Worm (Caenorhabditis elegans): ENCODE results near the gene tbx-35.

The tbx-35 gene

DNA sequence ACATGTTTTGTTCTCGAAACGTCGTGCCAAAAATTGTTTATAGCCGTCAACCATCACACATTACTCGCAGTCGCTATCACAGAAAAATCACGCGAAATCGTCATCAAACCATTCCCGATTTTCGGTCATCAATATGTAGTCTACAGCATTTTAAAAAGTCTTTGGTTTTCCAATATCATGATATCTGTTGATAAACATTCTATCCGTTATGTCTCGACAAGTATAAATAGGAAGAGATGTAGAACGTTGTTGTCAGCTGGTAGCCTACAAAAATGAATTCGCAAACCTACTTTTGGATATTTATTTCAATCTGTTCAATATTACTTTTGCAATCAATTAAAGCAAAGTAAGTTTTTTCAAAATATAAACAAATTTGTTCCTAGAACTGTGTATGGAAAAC is 28.8 kb downstream of the tbx-35 start, which contains the start of gene F12A10.1:
Gene F12A10.1 (plus strand): TSS at position 166 of the 400 bp plus-strand sequence.
- TF ChIP-seq sem-2 (GFP tag; optimal IDR thresholded peaks at IDR 0.05) (no peak), cnd-1 (tag; optimal IDR thresholded peaks at IDR 0.05) (no peak), snpc-4 (tag; optimal IDR thresholded peaks at IDR 0.05) (no peak), hlh-1 (tag; optimal IDR thresholded peaks at IDR 0.05) (no peak), unc-62 (GFP tag; optimal IDR thresholded peaks at IDR 0.05) (no peak), unc-120 (tag; optimal IDR thresholded peaks at IDR 0.05; ENCODE audit: poor library complexity, severe bottlenecking) (no peak), lin-32 (GFP tag; optimal IDR thresholded peaks at IDR 0.05) (no peak), ztf-11 (tag; optimal IDR thresholded peaks at IDR 0.05) (no peak), zip-8 (tag; optimal IDR thresholded peaks at IDR 0.05) (no peak), mep-1 (tag; optimal IDR thresholded peaks at IDR 0.05) (no peak), ceh-39 (tag; optimal IDR thresholded peaks at IDR 0.05) (no peak), tbx-8 (GFP tag; optimal IDR thresholded peaks at IDR 0.05) (no peak), ceh-83 (GFP tag; optimal IDR thresholded peaks at IDR 0.05) (no peak), nhr-76 (tag; optimal IDR thresholded peaks at IDR 0.05) (no peak), nhr-237 (tag; optimal IDR thresholded peaks at IDR 0.05) (no peak), lsy-2 (tag; optimal IDR thresholded peaks at IDR 0.05) (no peak)

DNA sequence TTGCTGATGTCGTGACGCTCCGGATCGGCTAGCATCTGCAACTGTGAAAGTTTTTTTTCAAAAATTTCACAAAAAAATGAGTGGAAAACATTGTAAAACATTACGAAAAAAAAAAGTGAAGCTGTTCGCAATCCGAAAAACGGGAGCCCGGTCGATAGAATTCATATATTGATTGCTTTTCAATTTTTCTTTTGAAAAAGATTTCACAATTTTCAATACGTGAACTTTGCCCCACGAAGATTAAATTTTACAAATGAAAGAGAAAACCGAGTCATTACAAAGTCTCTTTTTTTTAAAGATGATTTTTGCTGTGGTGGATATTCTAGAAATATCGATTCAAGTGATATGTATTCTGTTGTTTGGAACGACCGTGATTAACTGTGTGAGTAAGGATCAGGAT is 30.8 kb downstream of the tbx-35 start, which contains the start of gene F12A10.6:
Gene F12A10.6 (minus strand): TSS at position 101 of the 400 bp plus-strand sequence.
- TF ChIP-seq tbx-8 (GFP tag; optimal IDR thresholded peaks at IDR 0.05) (no peak), drap-1 (GFP tag; optimal IDR thresholded peaks at IDR 0.05) (no peak), blmp-1 (tag; optimal IDR thresholded peaks at IDR 0.05) (no peak), hlh-1 (tag; optimal IDR thresholded peaks at IDR 0.05) (no peak), ham-2 (GFP tag; optimal IDR thresholded peaks at IDR 0.05) (no peak), M03D4.4 (tag; optimal IDR thresholded peaks at IDR 0.05) (no peak), sptf-1 (tag; optimal IDR thresholded peaks at IDR 0.05) (no peak), unc-39 (tag; optimal IDR thresholded peaks at IDR 0.05) (no peak)

DNA sequence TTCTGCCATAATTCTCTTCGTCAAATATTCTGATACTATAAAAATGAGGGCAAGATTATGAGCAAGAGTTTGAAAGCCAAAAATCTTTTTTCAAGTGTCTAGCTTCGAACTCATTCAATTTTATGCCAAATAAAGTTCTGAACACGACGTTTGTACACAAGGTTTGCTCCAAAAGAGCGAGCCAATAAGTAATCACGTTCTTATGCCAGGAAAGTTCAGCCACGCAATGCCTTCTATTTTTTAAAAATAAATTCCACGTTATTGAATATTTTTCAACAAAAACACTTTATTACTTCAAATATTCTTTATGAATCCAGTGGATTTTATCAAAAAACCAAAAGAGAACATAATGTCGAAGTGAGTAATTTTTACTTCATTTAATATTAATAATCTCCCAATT is 37.4 kb downstream of the tbx-35 start, which contains the start of gene nep-5:
Gene nep-5 (plus strand): TSS at position 301 of the 400 bp plus-strand sequence.
- no peak for TF ChIP-seq ceh-39 (tag; optimal IDR thresholded peaks at IDR 0.05)
- no peak for TF ChIP-seq nhr-2 (tag; optimal IDR thresholded peaks at IDR 0.05)
- no peak for TF ChIP-seq unc-62 (GFP tag; optimal IDR thresholded peaks at IDR 0.05)
- no peak for TF ChIP-seq drap-1 (GFP tag; optimal IDR thresholded peaks at IDR 0.05)

DNA sequence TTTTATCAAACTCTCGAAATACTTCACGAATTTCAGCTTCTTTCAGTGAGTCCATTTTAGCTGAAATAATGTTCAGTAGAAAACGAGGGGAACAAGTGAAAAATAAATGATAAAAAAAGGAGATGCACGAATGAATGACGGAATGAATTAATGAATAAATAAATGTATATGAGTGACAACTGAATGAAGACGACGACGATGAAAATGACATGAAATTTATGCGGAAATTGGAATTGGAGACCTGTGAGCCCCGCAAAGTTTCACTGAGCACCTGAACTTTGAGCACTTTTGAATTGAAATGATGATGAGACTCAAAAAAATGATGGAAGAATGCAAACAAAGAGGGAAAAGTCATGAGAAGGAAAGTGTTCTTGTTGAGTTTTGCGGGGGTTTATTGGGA is 43.2 kb downstream of the tbx-35 start, which contains the start of gene cal-8:
Gene cal-8 (minus strand): TSS at position 60 of the 400 bp plus-strand sequence.
- TF ChIP-seq elt-1 (tag; optimal IDR thresholded peaks at IDR 0.05; ENCODE audit: borderline replicate concordance, insufficient read depth): no peak
- no peak for TF ChIP-seq zip-8 (tag; optimal IDR thresholded peaks at IDR 0.05)
- no peak for TF ChIP-seq lsy-2 (tag; optimal IDR thresholded peaks at IDR 0.05)
- no peak for TF ChIP-seq cnd-1 (tag; optimal IDR thresholded peaks at IDR 0.05)
- no peak for TF ChIP-seq lin-13 (tag; optimal IDR thresholded peaks at IDR 0.05)
- no peak for TF ChIP-seq tbx-8 (GFP tag; optimal IDR thresholded peaks at IDR 0.05)
- TF ChIP-seq nhr-237 (tag; optimal IDR thresholded peaks at IDR 0.05): no peak
- no peak for TF ChIP-seq sptf-1 (tag; optimal IDR thresholded peaks at IDR 0.05)
- no peak for TF ChIP-seq ces-1 (GFP tag; optimal IDR thresholded peaks at IDR 0.05)
- TF ChIP-seq ceh-43 (GFP tag; optimal IDR thresholded peaks at IDR 0.05): no peak
- no peak for TF ChIP-seq snpc-4 (tag; optimal IDR thresholded peaks at IDR 0.05)
- TF ChIP-seq nhr-76 (tag; optimal IDR thresholded peaks at IDR 0.05): no peak
- no peak for TF ChIP-seq mls-2 (tag; optimal IDR thresholded peaks at IDR 0.05)
- TF ChIP-seq mab-5 (tag; optimal IDR thresholded peaks at IDR 0.05): no peak
- no peak for TF ChIP-seq ztf-11 (tag; optimal IDR thresholded peaks at IDR 0.05)
- TF ChIP-seq flh-1 (GFP tag; optimal IDR thresholded peaks at IDR 0.05): no peak
- no peak for TF ChIP-seq unc-39 (tag; optimal IDR thresholded peaks at IDR 0.05)
- no peak for TF ChIP-seq unc-120 (tag; optimal IDR thresholded peaks at IDR 0.05; ENCODE audit: poor library complexity, severe bottlenecking)

DNA sequence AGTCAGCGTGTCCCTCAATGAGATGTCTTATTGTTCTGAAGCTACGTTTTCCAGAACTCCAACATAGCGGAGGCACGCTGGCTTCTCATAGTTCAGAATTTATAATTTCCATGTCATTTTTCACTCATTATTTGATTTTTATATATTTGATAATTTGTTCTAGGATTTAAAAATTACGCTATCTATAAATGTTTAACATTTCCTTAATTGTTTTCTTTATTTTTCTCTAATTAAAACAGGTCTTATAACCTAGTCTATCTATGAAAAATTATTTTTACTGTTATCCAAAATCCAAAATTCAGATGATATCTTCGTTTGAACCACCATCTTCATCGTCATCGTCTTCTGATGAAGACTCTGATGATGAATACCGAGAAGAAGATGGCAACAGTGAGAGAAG is 46.9 kb downstream of the tbx-35 start, which contains the start of gene F56D1.1:
Gene F56D1.1 (plus strand): TSS at position 301 of the 400 bp plus-strand sequence.
- TF ChIP-seq snpc-4 (tag; optimal IDR thresholded peaks at IDR 0.05): no peak
- TF ChIP-seq mab-5 (tag; optimal IDR thresholded peaks at IDR 0.05): no peak
- no peak for TF ChIP-seq unc-39 (tag; optimal IDR thresholded peaks at IDR 0.05)
- TF ChIP-seq unc-62 (GFP tag; optimal IDR thresholded peaks at IDR 0.05): no peak
- no peak for TF ChIP-seq elt-1 (tag; optimal IDR thresholded peaks at IDR 0.05; ENCODE audit: borderline replicate concordance, insufficient read depth)
- TF ChIP-seq nhr-12 (tag; optimal IDR thresholded peaks at IDR 0.05): no peak
- TF ChIP-seq ces-1 (GFP tag; optimal IDR thresholded peaks at IDR 0.05): no peak
- TF ChIP-seq cnd-1 (tag; optimal IDR thresholded peaks at IDR 0.05): no peak
- no peak for TF ChIP-seq sem-2 (GFP tag; optimal IDR thresholded peaks at IDR 0.05)
- no peak for TF ChIP-seq elt-3 (tag; optimal IDR thresholded peaks at IDR 0.05)
- no peak for TF ChIP-seq nhr-28 (tag; optimal IDR thresholded peaks at IDR 0.05)

Measured in whole organism, mixed stage, embryonic.